Fruit fly (Drosophila melanogaster) whole organism, embryonic: ENCODE measurements around the gene CG13043.

Source experiments
- Adf1 ChIP-seq: fragments of 200-800 bp; sonication (Bioruptor generic); IDR thresholded peaks from 2 replicates; pipeline ENCODE4 v1.3.6; 2022; ENCODE audit warnings: missing biosample characterization, missing genetic modification characterization
- Blimp-1 ChIP-seq: fragments of 200-800 bp; sonication (Bioruptor generic); optimal IDR thresholded peaks from 3 replicates; lab custom pipeline; 2018; ENCODE audit warnings: missing biosample characterization, missing genetic modification characterization, mild to moderate bottlenecking, moderate library complexity, missing genetic modification reagents
- CG13296 ChIP-seq: fragments of 200-800 bp; sonication (Bioruptor generic); optimal IDR thresholded peaks from 3 replicates; lab custom pipeline; 2018; ENCODE audit warnings: missing biosample characterization, mild to moderate bottlenecking, missing genetic modification characterization
- CG14050 ChIP-seq: fragments of 200-800 bp; sonication (Bioruptor generic); IDR thresholded peaks from 3 replicates; pipeline ENCODE4 v1.3.6; 2022; ENCODE audit warnings: missing biosample characterization, missing genetic modification characterization
- CG7963 ChIP-seq: fragments of 200-800 bp; sonication (Bioruptor generic); IDR thresholded peaks from 3 replicates; pipeline ENCODE4 v1.3.6; 2022; ENCODE audit warnings: missing biosample characterization, missing genetic modification characterization; ENCODE audit not compliant: partially characterized antibody
- Dref ChIP-seq: fragments of 200-800 bp; sonication (Bioruptor generic); IDR thresholded peaks from 2 replicates; pipeline ENCODE4 v1.3.6; 2022; ENCODE audit warnings: missing biosample characterization, missing genetic modification characterization
- Elba2 ChIP-seq: fragments of 200-800 bp; sonication (Bioruptor generic); optimal IDR thresholded peaks from 3 replicates; lab custom pipeline; 2016; ENCODE audit warnings: missing biosample characterization, missing genetic modification characterization
- Ets65A ChIP-seq: fragments of 200-800 bp; sonication (Bioruptor generic); peaks from one replicate; lab custom pipeline; 2016; ENCODE audit warnings: missing biosample characterization, missing genetic modification characterization
- Hr3 ChIP-seq: fragments of 200-800 bp; sonication (Bioruptor generic); optimal IDR thresholded peaks from 3 replicates; lab custom pipeline; 2016; ENCODE audit warnings: missing biosample characterization, missing genetic modification characterization
- Med ChIP-seq: fragments of 200-800 bp; sonication (Bioruptor generic); peaks from one replicate; lab custom pipeline; 2016; ENCODE audit warnings: missing biosample characterization, missing genetic modification characterization, mild to moderate bottlenecking, inconsistent platforms, moderate library complexity
- Nf-YA ChIP-seq: fragments of 200-800 bp; sonication (Bioruptor generic); IDR thresholded peaks from 2 replicates; pipeline ENCODE4 v1.3.6; 2022; ENCODE audit warnings: missing biosample characterization, missing genetic modification characterization
- Poxn ChIP-seq: fragments of 200-800 bp; sonication (Bioruptor generic); IDR thresholded peaks from 2 replicates; pipeline ENCODE4 v1.3.6; 2022; ENCODE audit warnings: missing biosample characterization, missing genetic modification characterization
- Scr ChIP-seq: fragments of 200-800 bp; sonication (Bioruptor generic); IDR thresholded peaks from 2 replicates; pipeline ENCODE4 v1.3.6; 2022; ENCODE audit warnings: missing biosample characterization, missing genetic modification characterization; ENCODE audit not compliant: partially characterized antibody
- Trl ChIP-seq, 3 experiments: fragments of >200 bp in 2 of 3; fragments of 200-800 bp in 1 of 3; sonication (Bioruptor generic) in 1 of 3; optimal IDR thresholded peaks; 2 replicates in 1 of 3; 3 replicates in 2 of 3; lab custom pipeline; 2016 to 2017; ENCODE audit warnings: missing biosample characterization in 1 of 3, missing genetic modification characterization in 1 of 3
- Vsx1 ChIP-seq: fragments of 200-800 bp; sonication (Bioruptor generic); optimal IDR thresholded peaks from 2 replicates; lab custom pipeline; 2017; ENCODE audit warnings: missing biosample characterization, mild to moderate bottlenecking, missing genetic modification characterization, missing genetic modification reagents
- bbx ChIP-seq: fragments of 200-800 bp; sonication (Bioruptor generic); IDR thresholded peaks from 2 replicates; pipeline ENCODE4 v1.3.6; 2022; ENCODE audit warnings: missing biosample characterization, missing genetic modification characterization; ENCODE audit not compliant: partially characterized antibody
- bsh ChIP-seq, 2 experiments: fragments of 200-800 bp; sonication (Bioruptor generic); optimal IDR thresholded peaks; 2 replicates each; lab custom pipeline; 2017 to 2018; ENCODE audit warnings: mild to moderate bottlenecking in 2 of 2, missing biosample characterization in 2 of 2, missing genetic modification characterization in 2 of 2, moderate library complexity in 1 of 2
- chinmo ChIP-seq: fragments of 200-800 bp; sonication (Bioruptor generic); IDR thresholded peaks from 4 replicates; pipeline ENCODE4 v1.3.6; 2022; ENCODE audit warnings: missing biosample characterization, missing genetic modification characterization; ENCODE audit not compliant: partially characterized antibody
- hb ChIP-seq: fragments of 200-800 bp; sonication (Bioruptor generic); IDR thresholded peaks from 3 replicates; pipeline ENCODE4 v1.3.6; 2022; ENCODE audit warnings: missing biosample characterization, missing genetic modification characterization; ENCODE audit not compliant: partially characterized antibody
- nom ChIP-seq: fragments of 200-800 bp; sonication (Bioruptor generic); optimal IDR thresholded peaks from 2 replicates; lab custom pipeline; 2017; ENCODE audit warnings: missing biosample characterization, missing genetic modification characterization, mild to moderate bottlenecking, moderate library complexity, missing genetic modification reagents
- pan ChIP-seq, 4 experiments: fragments of >200 bp in 3 of 4; fragments of 200-800 bp in 1 of 4; sonication (Bioruptor generic) in 1 of 4; optimal IDR thresholded peaks in 3 of 4; IDR thresholded peaks in 1 of 4; 2 replicates each; pipeline versions ENCODE4 v1.3.6 to Lab custom; 2017 to 2022; ENCODE audit warnings: missing biosample characterization in 2 of 4, missing genetic modification characterization in 2 of 4, mixed read lengths in 1 of 4
- peb ChIP-seq: fragments of 200-800 bp; sonication (Bioruptor generic); IDR thresholded peaks from 2 replicates; pipeline ENCODE4 v1.3.6; 2022; ENCODE audit warnings: missing biosample characterization, missing genetic modification characterization
- sens ChIP-seq: fragments of 200-800 bp; sonication (Bioruptor generic); peaks from one replicate; lab custom pipeline; 2016; ENCODE audit warnings: missing biosample characterization, missing genetic modification characterization
- seq ChIP-seq: fragments of 200-800 bp; sonication (Bioruptor generic); IDR thresholded peaks from 2 replicates; pipeline ENCODE4 v1.3.6; 2022; ENCODE audit warnings: missing biosample characterization, missing genetic modification characterization
- sima ChIP-seq: fragments of 200-800 bp; sonication (Bioruptor generic); optimal IDR thresholded peaks from 2 replicates; lab custom pipeline; 2016; ENCODE audit warnings: missing biosample characterization, missing genetic modification characterization
- so ChIP-seq: fragments of 200-800 bp; sonication (Bioruptor generic); IDR thresholded peaks from 3 replicates; pipeline ENCODE4 v1.3.6; 2022; ENCODE audit warnings: missing biosample characterization, missing genetic modification characterization
- vvl ChIP-seq: fragments of 200-800 bp; sonication (Bioruptor generic); IDR thresholded peaks from 2 replicates; pipeline ENCODE4 v1.3.6; 2022; ENCODE audit warnings: missing biosample characterization, missing genetic modification characterization

The CG13043 gene

DNA sequence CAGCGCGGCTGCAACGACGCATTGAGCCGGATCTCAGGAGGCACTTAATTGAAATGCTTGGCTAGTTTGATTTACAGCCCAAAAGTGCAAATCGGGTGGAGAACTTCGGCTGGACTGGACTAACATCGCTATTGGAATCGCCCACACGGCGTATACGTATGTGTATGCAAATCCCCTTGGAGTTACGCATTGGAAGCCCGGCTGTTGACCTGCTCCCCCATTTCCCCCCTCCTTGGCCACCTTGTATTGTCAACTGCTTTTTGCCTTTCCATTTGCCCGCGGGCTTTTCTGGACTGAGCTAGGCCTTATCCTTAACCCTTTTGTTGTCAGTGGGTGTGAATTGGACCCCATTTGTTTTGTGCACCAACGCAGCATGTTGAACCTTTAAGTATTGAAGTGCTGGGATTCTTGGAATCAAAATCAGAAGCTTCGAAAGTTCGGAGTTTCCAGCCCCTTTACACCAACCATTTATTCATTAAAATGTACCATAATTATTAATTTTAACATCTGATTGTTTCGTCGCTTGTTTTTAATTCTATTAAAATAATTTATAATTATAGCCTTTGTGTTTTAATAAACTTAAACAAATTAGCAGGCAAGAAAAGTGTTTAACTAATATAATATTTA is 30.2 kb downstream of the CG13043 start:
- peak; percentile 11 for TF ChIP-seq Ets65A
- 0 out of 2 replicates have a peak, but pooled peaks have one; percentile 9 for TF ChIP-seq Dref
- TF ChIP-seq bbx = no peak

- TF ChIP-seq Elba2 (GFP tag; lab: Kevin White, UChicago) = no peak
- no peak for TF ChIP-seq peb
- TF ChIP-seq Nf-YA (GFP tag; lab: Robert Waterston, UW) = no peak
- no peak for TF ChIP-seq CG14050
- TF ChIP-seq Scr (GFP tag; lab: Robert Waterston, UW) = no peak
- TF ChIP-seq Adf1 (GFP tag; lab: Robert Waterston, UW) = no peak
- TF ChIP-seq seq (GFP tag; lab: Robert Waterston, UW) = no peak
- TF ChIP-seq vvl (GFP tag; lab: Robert Waterston, UW) = peak; percentile 37; the same call in 1 of the 2 replicates
- TF ChIP-seq CG13296 = no peak
- no peak for TF ChIP-seq Poxn (GFP tag; lab: Robert Waterston, UW)
- TF ChIP-seq CG7963 (GFP tag; lab: Robert Waterston, UW) = no peak
- peak; percentile 52 for TF ChIP-seq sens (GFP tag; lab: Kevin White, UChicago)
- 0 out of 4 replicates have a peak, but pooled peaks have one; percentile 48 for TF ChIP-seq chinmo
- TF ChIP-seq pan (optimal IDR thresholded peaks at IDR 0.05; lab: Kevin White, UChicago) = no peak
- no peak for TF ChIP-seq pan (GFP tag; optimal IDR thresholded peaks at IDR 0.05 in 1 of 2, IDR thresholded peaks at IDR 0.05 in 1 of 2)
- TF ChIP-seq Vsx1 (GFP tag; lab: Kevin White, UChicago) = no peak
- no peak for TF ChIP-seq sima (GFP tag; lab: Kevin White, UChicago)
Measured at dm6 chr3L:16272338-16272959, 33.2 kb downstream of the CG13043 start, which contains the start of gene CG13066. CG13066 (plus strand) TSS chr3L:16272909.

DNA sequence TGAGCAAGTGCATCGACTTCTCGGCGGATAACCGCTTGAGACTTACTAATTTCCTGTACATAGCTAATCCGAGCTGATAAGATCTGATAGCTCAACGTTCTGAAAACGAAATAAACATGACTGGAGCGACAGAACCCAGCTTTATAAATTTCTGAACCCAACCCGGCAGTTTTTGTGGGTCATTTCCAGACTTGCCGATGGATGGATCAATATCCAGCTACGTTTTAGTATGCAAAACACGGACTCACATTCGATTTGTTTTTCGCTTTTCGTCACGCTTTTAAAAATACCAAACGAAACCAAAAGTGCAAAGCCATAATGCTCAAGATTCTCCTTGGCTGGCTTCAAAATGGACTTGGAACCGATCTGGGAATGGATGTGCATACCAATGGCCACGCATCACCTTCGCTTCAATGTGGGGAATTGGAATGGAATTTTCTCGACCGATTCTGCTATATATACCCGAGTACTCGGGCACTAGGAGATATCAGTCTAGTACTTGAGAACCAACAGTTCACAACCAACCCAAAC is 34.8 kb downstream of the CG13043 start, which contains the start of the genes CG34248 and CG13067:
Gene CG34248 (minus strand): TSS at position 101 of the 531 bp plus-strand sequence.
Gene CG13067 (plus strand): TSS at position 481 of the 531 bp plus-strand sequence.
- peak; percentile 80 for TF ChIP-seq Blimp-1 (GFP tag; lab: Kevin White, UChicago)
- peak; percentile 25; the same call in 1 of the 2 replicates for TF ChIP-seq vvl (GFP tag; lab: Robert Waterston, UW)
- TF ChIP-seq Hr3 (GFP tag; lab: Kevin White, UChicago) = no peak
- TF ChIP-seq, all 482 proteins: peak for 2

DNA sequence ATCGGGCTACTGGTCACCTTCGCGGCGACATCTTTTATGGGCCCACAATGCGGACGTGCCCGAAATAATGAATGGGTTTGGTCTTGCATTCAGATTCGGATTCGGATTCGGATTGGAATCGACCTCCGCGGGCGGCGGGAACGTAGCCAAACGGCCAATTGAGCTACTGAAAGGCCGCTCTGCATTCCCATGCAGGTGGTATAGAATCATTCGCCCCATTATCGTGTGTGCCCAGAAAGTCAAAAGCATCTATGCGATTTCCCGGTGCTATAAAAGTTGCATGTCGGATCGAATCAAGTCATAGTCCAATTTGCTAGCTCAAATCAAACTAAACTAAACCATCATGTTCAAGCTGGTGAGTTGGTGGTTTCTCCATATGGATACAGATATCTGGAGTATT is 36.6 kb downstream of the CG13043 start, which contains the start of gene CG13068:
Gene CG13068 (plus strand): TSS at position 301 of the 400 bp plus-strand sequence.
- TF ChIP-seq vvl (GFP tag; lab: Robert Waterston, UW) (0 out of 2 replicates have a peak, but pooled peaks have one; percentile 39), Med (no peak), Trl (optimal IDR thresholded peaks at IDR 0.05; lab: Kevin White, UChicago) (no peak), Trl (GFP tag; optimal IDR thresholded peaks at IDR 0.05; lab: Kevin White, UChicago) (no peak), hb (0 out of 3 replicates have a peak, but pooled peaks have one; percentile 16)

DNA sequence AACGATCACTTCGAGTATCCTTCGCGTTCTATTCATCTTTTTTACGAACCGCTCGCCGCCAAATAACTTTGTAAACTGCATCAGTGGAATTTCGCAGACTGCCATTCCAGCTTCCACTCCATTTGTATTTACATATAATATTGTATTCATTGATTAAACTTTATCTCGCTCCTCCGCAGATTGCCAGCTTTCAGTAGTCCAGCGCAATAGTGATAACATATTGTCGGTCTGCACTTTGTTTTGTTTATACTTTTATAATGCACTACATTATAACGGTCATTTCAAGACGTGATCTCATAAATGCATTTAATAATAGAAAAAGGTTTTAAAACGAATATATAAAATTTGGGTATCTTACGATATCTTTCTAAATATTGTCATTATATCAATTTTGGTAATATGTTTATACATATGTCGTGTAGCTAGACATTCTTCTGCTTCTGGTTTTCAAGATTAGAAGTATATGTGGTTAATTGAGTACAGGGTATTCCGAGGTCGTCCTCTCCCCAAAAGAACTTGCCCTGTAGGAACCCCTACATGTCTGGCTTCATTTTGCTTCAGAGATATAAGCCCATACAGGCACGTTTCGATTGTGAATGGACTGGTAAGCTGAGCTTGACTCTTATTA is 37.5 kb downstream of the CG13043 start, which contains the start of gene CG4950:
Gene CG4950 (minus strand): TSS at position 51 of the 628 bp plus-strand sequence.
- peak in 1 of 2 experiments; percentile 9 for TF ChIP-seq bsh (GFP tag; optimal IDR thresholded peaks at IDR 0.05; lab: Kevin White, UChicago)
- peak; percentile 15 for TF ChIP-seq nom
- no peak for TF ChIP-seq so (GFP tag; lab: Robert Waterston, UW)
